Fruit fly (Drosophila melanogaster) whole organism, pupa: ENCODE results near the gene tws.

ENCODE experiments used
- CG10348 ChIP-seq: fragments of 200-800 bp; sonication (Bioruptor generic); IDR thresholded peaks from 2 replicates; pipeline ENCODE4 v1.3.6; 2022; ENCODE audit warnings: missing biosample characterization, missing genetic modification characterization
- CG13204 ChIP-seq: fragments of 200-800 bp; sonication (Bioruptor generic); optimal IDR thresholded peaks from 2 replicates; lab custom pipeline; 2018; ENCODE audit warnings: missing biosample characterization, mild to moderate bottlenecking, missing genetic modification characterization, moderate library complexity
- CG15710 ChIP-seq: fragments of 200-800 bp; sonication (Bioruptor generic); optimal IDR thresholded peaks from 2 replicates; lab custom pipeline; 2018; ENCODE audit warnings: missing biosample characterization, mild to moderate bottlenecking, missing genetic modification characterization, moderate library complexity
- CG17806 ChIP-seq: fragments of 200-800 bp; sonication (Bioruptor generic); optimal IDR thresholded peaks from 2 replicates; lab custom pipeline; 2018; ENCODE audit warnings: missing biosample characterization, mild to moderate bottlenecking, missing genetic modification characterization, moderate library complexity
- D1 ChIP-seq: fragments of 200-800 bp; sonication (Bioruptor generic); optimal IDR thresholded peaks from 2 replicates; lab custom pipeline; 2018; ENCODE audit warnings: missing biosample characterization, mild to moderate bottlenecking, missing genetic modification characterization, moderate library complexity
- Snoo ChIP-seq: fragments of 200-800 bp; sonication (Bioruptor generic); optimal IDR thresholded peaks from 3 replicates; lab custom pipeline; 2017; ENCODE audit warnings: missing biosample characterization, mild to moderate bottlenecking, missing genetic modification characterization, inconsistent platforms
- fd96Ca ChIP-seq: fragments of 200-800 bp; sonication (Bioruptor generic); IDR thresholded peaks from 3 replicates; pipeline ENCODE4 v1.3.6; 2022; ENCODE audit warnings: missing biosample characterization, missing genetic modification characterization

dm6 chr3R:10089171-10089664, 50.4 kb downstream of the tws start:
- TF ChIP-seq CG13204 (no peak), D1 (tag; lab: Kevin White, UChicago) (no peak), CG10348 (GFP tag; lab: Robert Waterston, UW) (no peak), fd96Ca (GFP tag; lab: Robert Waterston, UW) (no peak; the same call in 2 of the 3 replicates), Snoo (tag; lab: Kevin White, UChicago) (peak; percentile 17), CG15710 (no peak), CG17806 (tag; lab: Kevin White, UChicago) (no peak)
